Worm (Caenorhabditis elegans) whole organism, mixed stage, embryonic: ENCODE measurements around the gene F58A6.5.

Experiments used
- blmp-1 ChIP-seq: fragments of 150-350 bp; optimal IDR thresholded peaks from 2 replicates; lab custom pipeline; 2014; ENCODE audit warnings: missing biosample characterization, missing genetic modification characterization
- ceh-39 ChIP-seq: fragments of 150-350 bp; optimal IDR thresholded peaks from 2 replicates; lab custom pipeline; 2014; ENCODE audit warnings: missing biosample characterization, missing genetic modification characterization
- cnd-1 ChIP-seq: fragments of 200-800 bp; sonication (Bioruptor generic); optimal IDR thresholded peaks from 2 replicates; lab custom pipeline; 2018; ENCODE audit warnings: mild to moderate bottlenecking, missing genetic modification characterization, missing compliant biosample characterization
- elt-1 ChIP-seq: sonication (generic microtip); optimal IDR thresholded peaks from 2 replicates; lab custom pipeline; 2017; ENCODE audit warnings: missing genetic modification characterization, mild to moderate bottlenecking, missing compliant biosample characterization, antibody characterized with exemption, moderate library complexity, borderline replicate concordance; ENCODE audit not compliant: insufficient read depth
- lin-13 ChIP-seq: fragments of 150-350 bp; optimal IDR thresholded peaks from 2 replicates; lab custom pipeline; 2014; ENCODE audit warnings: missing biosample characterization, missing genetic modification characterization
- mep-1 ChIP-seq: fragments of 150-350 bp; optimal IDR thresholded peaks from 2 replicates; lab custom pipeline; 2017; ENCODE audit warnings: missing biosample characterization, missing genetic modification reagents, missing genetic modification characterization, inconsistent platforms
- mls-2 ChIP-seq: sonication (generic microtip); optimal IDR thresholded peaks from 2 replicates; lab custom pipeline; 2016; ENCODE audit warnings: mild to moderate bottlenecking, missing genetic modification characterization, moderate library complexity, missing compliant biosample characterization
- nhr-237 ChIP-seq: fragments of 150-350 bp; optimal IDR thresholded peaks from 2 replicates; lab custom pipeline; 2014; ENCODE audit warnings: missing biosample characterization, missing genetic modification characterization
- nhr-28 ChIP-seq: fragments of 150-350 bp; optimal IDR thresholded peaks from 2 replicates; lab custom pipeline; 2014; ENCODE audit warnings: missing biosample characterization, missing genetic modification characterization
- nhr-76 ChIP-seq: sonication (generic microtip); optimal IDR thresholded peaks from 2 replicates; lab custom pipeline; 2017; ENCODE audit warnings: missing biosample characterization, missing genetic modification characterization
- sptf-1 ChIP-seq: sonication (generic microtip); optimal IDR thresholded peaks from 2 replicates; lab custom pipeline; 2017; ENCODE audit warnings: mild to moderate bottlenecking, missing genetic modification characterization, moderate library complexity, missing compliant biosample characterization
- unc-62 ChIP-seq: fragments of 150-350 bp; optimal IDR thresholded peaks from 2 replicates; lab custom pipeline; 2014; ENCODE audit warnings: missing biosample characterization, missing genetic modification reagents, missing genetic modification characterization

DNA sequence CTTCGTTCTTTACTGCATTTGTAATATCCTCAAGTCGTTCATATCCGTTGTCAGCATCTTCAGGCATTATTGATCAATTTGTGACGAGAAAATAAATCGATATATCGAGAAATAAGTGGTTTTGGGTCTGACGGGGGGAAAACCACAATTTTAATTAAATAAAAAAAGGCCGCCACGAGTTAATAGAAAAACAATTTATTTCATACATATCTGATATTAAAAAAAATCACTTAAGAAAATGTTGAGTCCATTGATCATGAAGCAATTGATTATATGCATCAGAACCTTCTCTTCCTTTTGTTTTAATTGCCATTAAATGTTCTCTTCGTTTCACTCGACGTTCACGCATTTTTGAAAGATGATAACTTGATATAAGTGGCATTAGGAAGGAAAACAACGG, at the start of gene F58A6.5:
- TF ChIP-seq nhr-76 (tag; lab: Kevin White, UChicago), result no peak
- TF ChIP-seq mep-1, result no peak
- TF ChIP-seq mls-2 (tag; lab: Kevin White, UChicago), result no peak
- TF ChIP-seq nhr-237 (tag; lab: Kevin White, UChicago), result no peak
- TF ChIP-seq unc-62, result no peak
- TF ChIP-seq sptf-1, result no peak
- TF ChIP-seq cnd-1 (tag; lab: Kevin White, UChicago), result no peak
- no peak for TF ChIP-seq blmp-1 (tag; lab: Kevin White, UChicago)
- TF ChIP-seq elt-1 (tag; lab: Kevin White, UChicago), result no peak
- no peak for TF ChIP-seq lin-13 (tag; lab: Kevin White, UChicago)
- no peak for TF ChIP-seq nhr-28
- no peak for TF ChIP-seq ceh-39 (tag; lab: Kevin White, UChicago)
